Fruit fly (Drosophila melanogaster): ENCODE measurements around the gene TrxT.

Gene TrxT

dm6 chrX:5311838-5312339, at the start of gene TrxT, which contains the start of gene dhd (continued):
- TF ChIP-seq CG9609 (GFP tag; optimal IDR thresholded peaks at IDR 0.05): no peak
- no peak for TF ChIP-seq disco-r (GFP tag; optimal IDR thresholded peaks at IDR 0.05)
- TF ChIP-seq chinmo (GFP tag; IDR thresholded peaks at IDR 0.05; ENCODE audit: partially characterized antibody): 0 out of 4 replicates have a peak, but pooled peaks have one; percentile 62
- no peak for TF ChIP-seq toy (GFP tag; IDR thresholded peaks at IDR 0.05)
- no peak for TF ChIP-seq CG17912 (GFP tag; optimal IDR thresholded peaks at IDR 0.05)
- TF ChIP-seq lilli (GFP tag; optimal IDR thresholded peaks at IDR 0.05): no peak
- peak; percentile 14 for TF ChIP-seq ewg (GFP tag; optimal IDR thresholded peaks at IDR 0.05)
- TF ChIP-seq slp2 (GFP tag; optimal IDR thresholded peaks at IDR 0.05): peak; percentile 9
- peak; percentile 66 for TF ChIP-seq bbx (GFP tag; IDR thresholded peaks at IDR 0.05; ENCODE audit: partially characterized antibody)
- TF ChIP-seq CG30403 (GFP tag; optimal IDR thresholded peaks at IDR 0.05): no peak
- TF ChIP-seq danr (GFP tag; IDR thresholded peaks at IDR 0.05): no peak
- TF ChIP-seq CG3995 (GFP tag; optimal IDR thresholded peaks at IDR 0.05): no peak
- TF ChIP-seq crol (GFP tag; IDR thresholded peaks at IDR 0.05): peak; percentile 64
- no peak for TF ChIP-seq CG8478 (optimal IDR thresholded peaks at IDR 0.05)
- TF ChIP-seq HLHmδ (GFP tag; optimal IDR thresholded peaks at IDR 0.05): peak; percentile 21
- peak; percentile 10 for TF ChIP-seq CG17186 (GFP tag; optimal IDR thresholded peaks at IDR 0.05)
- no peak for TF ChIP-seq CG10959 (GFP tag; IDR thresholded peaks at IDR 0.05)
- TF ChIP-seq gcm (GFP tag; optimal IDR thresholded peaks at IDR 0.05): no peak
- no peak for TF ChIP-seq eve (GFP tag; optimal IDR thresholded peaks at IDR 0.05)
- no peak for TF ChIP-seq CG14860 (GFP tag; IDR thresholded peaks at IDR 0.05; ENCODE audit: partially characterized antibody)
- no peak for TF ChIP-seq Six4 (GFP tag; optimal IDR thresholded peaks at IDR 0.05)
- TF ChIP-seq Pdp1 (GFP tag; optimal IDR thresholded peaks at IDR 0.05): peak in 1 of 2 experiments; percentile 25
- no peak for TF ChIP-seq CG4404 (GFP tag; IDR thresholded peaks at IDR 0.05)
- TF ChIP-seq dmrt11E (tag; optimal IDR thresholded peaks at IDR 0.05): peak; percentile 28
- no peak for TF ChIP-seq CG13123 (GFP tag; optimal IDR thresholded peaks at IDR 0.05)
- peak; percentile 40; the same call in 2 of the 3 replicates for TF ChIP-seq knrl (GFP tag; IDR thresholded peaks at IDR 0.05; ENCODE audit: partially characterized antibody)
- no peak for TF ChIP-seq Abd-B (GFP tag; optimal IDR thresholded peaks at IDR 0.05)
- TF ChIP-seq BtbVII (GFP tag; optimal IDR thresholded peaks at IDR 0.05): no peak
- no peak for TF ChIP-seq CG4730 (GFP tag; IDR thresholded peaks at IDR 0.05)
- 0 out of 3 replicates have a peak, but pooled peaks have one; percentile 27 for TF ChIP-seq CG16813 (GFP tag; IDR thresholded peaks at IDR 0.05; ENCODE audit: partially characterized antibody)
- TF ChIP-seq Gsc (GFP tag; IDR thresholded peaks at IDR 0.05): no peak
- TF ChIP-seq CG17568 (GFP tag; optimal IDR thresholded peaks at IDR 0.05): no peak
- TF ChIP-seq Atf3 (GFP tag; optimal IDR thresholded peaks at IDR 0.05): no peak
- TF ChIP-seq Sox102F (GFP tag; optimal IDR thresholded peaks at IDR 0.05): no peak
- no peak for TF ChIP-seq CG5180 (GFP tag; optimal IDR thresholded peaks at IDR 0.05)
- TF ChIP-seq CG2202 (tag; optimal IDR thresholded peaks at IDR 0.05): no peak
- 0 out of 2 replicates have a peak, but pooled peaks have one; percentile 29 for TF ChIP-seq Atf6 (GFP tag; IDR thresholded peaks at IDR 0.05)
- TF ChIP-seq cas (GFP tag; IDR thresholded peaks at IDR 0.05): 0 out of 2 replicates have a peak, but pooled peaks have one; percentile 9
- peak; percentile 21; the same call in 1 of the 2 replicates for TF ChIP-seq ssp (GFP tag; IDR thresholded peaks at IDR 0.05)
- TF ChIP-seq Elba2 (GFP tag; optimal IDR thresholded peaks at IDR 0.05): no peak
- peak; percentile 64; the same call in 2 of the 3 replicates for TF ChIP-seq ci (GFP tag; IDR thresholded peaks at IDR 0.05)
- TF ChIP-seq abd-A (tag; optimal IDR thresholded peaks at IDR 0.05): no peak
- TF ChIP-seq sna (GFP tag; IDR thresholded peaks at IDR 0.05; ENCODE audit: partially characterized antibody): peak; percentile 59; the same call in 1 of the 2 replicates
- TF ChIP-seq nom (GFP tag; optimal IDR thresholded peaks at IDR 0.05): peak; percentile 27
- TF ChIP-seq CG6813 (GFP tag; optimal IDR thresholded peaks at IDR 0.05): peak; percentile 41
- TF ChIP-seq tx (GFP tag; optimal IDR thresholded peaks at IDR 0.05): no peak
- no peak for TF ChIP-seq sim (GFP tag; IDR thresholded peaks at IDR 0.05)
- TF ChIP-seq fd64A (GFP tag; optimal IDR thresholded peaks at IDR 0.05): no peak
- peak; percentile 45 for TF ChIP-seq BEAF-32 (GFP tag; optimal IDR thresholded peaks at IDR 0.05)
- no peak for TF ChIP-seq zen (tag; optimal IDR thresholded peaks at IDR 0.05)

All from whole organism, embryonic.